Fruit fly (Drosophila melanogaster): ENCODE results near the gene TP53INP.

TP53INP gene

dm6 chr3L:4381529-4381928 is 25.2 kb upstream of the TP53INP start, which contains the start of gene CG32240:
TSS of gene CG32240 (minus strand) at chr3L:4381629.
- TF ChIP-seq ato (GFP tag; IDR thresholded peaks at IDR 0.05; ENCODE audit: partially characterized antibody) (no peak), oc (tag; optimal IDR thresholded peaks at IDR 0.05) (no peak), CG18599 (GFP tag; optimal IDR thresholded peaks at IDR 0.05) (no peak), CG13775 (GFP tag; optimal IDR thresholded peaks at IDR 0.05) (no peak), CG1603 (tag; optimal IDR thresholded peaks at IDR 0.05) (no peak), ranshi (GFP tag; IDR thresholded peaks at IDR 0.05) (no peak), CG10267 (tag; optimal IDR thresholded peaks at IDR 0.05) (no peak), zfh1 (GFP tag; IDR thresholded peaks at IDR 0.05) (no peak), Vsx1 (GFP tag; optimal IDR thresholded peaks at IDR 0.05) (no peak), CG13296 (GFP tag; optimal IDR thresholded peaks at IDR 0.05) (no peak), NFAT (GFP tag; IDR thresholded peaks at IDR 0.05) (no peak), BtbVII (GFP tag; optimal IDR thresholded peaks at IDR 0.05) (no peak), CG15514 (GFP tag; optimal IDR thresholded peaks at IDR 0.05) (no peak), CG8765 (GFP tag; IDR thresholded peaks at IDR 0.05) (no peak), kni (GFP tag; optimal IDR thresholded peaks at IDR 0.05) (no peak), odd (GFP tag; optimal IDR thresholded peaks at IDR 0.05) (no peak), hkb (optimal IDR thresholded peaks at IDR 0.05) (no peak), hkb (GFP tag; IDR thresholded peaks at IDR 0.05) (no peak)

dm6 chr3L:4382581-4382980 is 24.2 kb upstream of the TP53INP start:
- TF ChIP-seq kni (GFP tag; optimal IDR thresholded peaks at IDR 0.05) (peak; percentile 6), vvl (GFP tag; IDR thresholded peaks at IDR 0.05) (peak; percentile 62), trh (GFP tag; optimal IDR thresholded peaks at IDR 0.05) (no peak), grn (GFP tag; optimal IDR thresholded peaks at IDR 0.05) (peak; percentile 40), CG2199 (GFP tag; IDR thresholded peaks at IDR 0.05) (0 out of 3 replicates have a peak, but pooled peaks have one; percentile 22), CG5953 (GFP tag; IDR thresholded peaks at IDR 0.05) (no peak), pho (GFP tag; optimal IDR thresholded peaks at IDR 0.05) (no peak), CG13624 (GFP tag; optimal IDR thresholded peaks at IDR 0.05) (no peak), CG9609 (GFP tag; optimal IDR thresholded peaks at IDR 0.05) (no peak), Opbp (GFP tag; IDR thresholded peaks at IDR 0.05; ENCODE audit: partially characterized antibody) (no peak), abd-A (tag; optimal IDR thresholded peaks at IDR 0.05) (peak; percentile 87), Awh (GFP tag; IDR thresholded peaks at IDR 0.05) (peak; percentile 94), sna (GFP tag; IDR thresholded peaks at IDR 0.05; ENCODE audit: partially characterized antibody) (peak; percentile 34; the same call in 1 of the 2 replicates), gsb-n (tag; optimal IDR thresholded peaks at IDR 0.05) (no peak), Dp (GFP tag; optimal IDR thresholded peaks at IDR 0.05) (no peak), oc (tag; optimal IDR thresholded peaks at IDR 0.05) (peak; percentile 75), sr (GFP tag; IDR thresholded peaks at IDR 0.05) (peak; percentile 96)

dm6 chr3L:4383104-4383503 is 23.6 kb upstream of the TP53INP start:
- TF ChIP-seq fd102C (GFP tag; optimal IDR thresholded peaks at IDR 0.05) = no peak
- peak; percentile 36 for TF ChIP-seq phol (tag; optimal IDR thresholded peaks at IDR 0.05)
- no peak for TF ChIP-seq ERR (GFP tag; optimal IDR thresholded peaks at IDR 0.05)
- TF ChIP-seq croc (GFP tag; conservative IDR thresholded peaks at IDR 0.05) = 0 out of 3 replicates have a peak, but pooled peaks have one; percentile 17
- TF ChIP-seq oc (tag; optimal IDR thresholded peaks at IDR 0.05) = no peak
- TF ChIP-seq CG10267 (tag; optimal IDR thresholded peaks at IDR 0.05) = peak; percentile 5
- TF ChIP-seq CG10979 (tag; optimal IDR thresholded peaks at IDR 0.05) = peak; percentile 47
- TF ChIP-seq ranshi (GFP tag; IDR thresholded peaks at IDR 0.05) = 0 out of 2 replicates have a peak, but pooled peaks have one; percentile 9
- TF ChIP-seq lbe (GFP tag; optimal IDR thresholded peaks at IDR 0.05) = peak; percentile 21
- TF ChIP-seq CG31388 (GFP tag; optimal IDR thresholded peaks at IDR 0.05) = no peak
- TF ChIP-seq lola (GFP tag; optimal IDR thresholded peaks at IDR 0.05) = peak in 1 of 3 experiments; percentile 8
- no peak for TF ChIP-seq CG15601 (tag; optimal IDR thresholded peaks at IDR 0.05)
- TF ChIP-seq Hmx (GFP tag; optimal IDR thresholded peaks at IDR 0.05) = no peak
- TF ChIP-seq nom (GFP tag; optimal IDR thresholded peaks at IDR 0.05) = peak; percentile 67
- TF ChIP-seq Blimp-1 (GFP tag; optimal IDR thresholded peaks at IDR 0.05) = peak; percentile 62
- no peak for TF ChIP-seq kah (GFP tag; optimal IDR thresholded peaks at IDR 0.05)
- TF ChIP-seq Dbx (GFP tag; IDR thresholded peaks at IDR 0.05) = no peak
- peak; percentile 29 for TF ChIP-seq CG2712 (tag; optimal IDR thresholded peaks at IDR 0.05)
- no peak for TF ChIP-seq psq (GFP tag; optimal IDR thresholded peaks at IDR 0.05)
